Fruit fly (Drosophila melanogaster): ENCODE measurements around the gene Pdss2.

Pdss2 gene

DNA sequence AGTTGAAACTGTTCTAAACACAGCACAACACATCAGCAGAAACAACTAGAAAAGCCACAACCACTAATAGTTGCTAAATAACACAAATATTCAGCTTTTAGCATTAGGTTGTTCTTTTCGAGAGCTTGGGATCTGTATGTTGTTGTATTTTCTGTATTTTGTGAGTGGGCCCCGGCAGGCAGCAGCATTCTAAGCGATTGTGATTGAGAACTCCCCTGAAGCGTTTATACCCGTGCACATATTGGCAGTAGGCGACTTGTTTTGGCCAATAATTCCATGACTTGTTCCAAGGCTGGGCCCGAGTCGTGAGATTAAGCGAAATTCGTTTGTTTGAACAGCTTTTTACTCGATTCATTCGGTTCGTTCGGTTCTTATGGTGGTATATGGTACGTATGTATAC, 34.3 kb downstream of the Pdss2 start:
- TF ChIP-seq sd (tag; optimal IDR thresholded peaks at IDR 0.05), result peak; percentile 50
- TF ChIP-seq Rx (GFP tag; IDR thresholded peaks at IDR 0.05), result no peak
- no peak for TF ChIP-seq CG8290 (GFP tag; optimal IDR thresholded peaks at IDR 0.05)
- TF ChIP-seq CG8290 (tag; optimal IDR thresholded peaks at IDR 0.05), result no peak
- no peak for TF ChIP-seq CG13123 (GFP tag; optimal IDR thresholded peaks at IDR 0.05)
- TF ChIP-seq trem (tag; optimal IDR thresholded peaks at IDR 0.05), result no peak
- TF ChIP-seq CG13894 (tag; optimal IDR thresholded peaks at IDR 0.05), result peak; percentile 57
- peak; percentile 6 for TF ChIP-seq HHEX (GFP tag; optimal IDR thresholded peaks at IDR 0.05)
- 0 out of 4 replicates have a peak, but pooled peaks have one; percentile 52 for TF ChIP-seq chinmo (GFP tag; IDR thresholded peaks at IDR 0.05; ENCODE audit: partially characterized antibody)
- no peak for TF ChIP-seq run (tag; optimal IDR thresholded peaks at IDR 0.05)
- peak; percentile 10 for TF ChIP-seq B-H2 (GFP tag; optimal IDR thresholded peaks at IDR 0.05)

DNA sequence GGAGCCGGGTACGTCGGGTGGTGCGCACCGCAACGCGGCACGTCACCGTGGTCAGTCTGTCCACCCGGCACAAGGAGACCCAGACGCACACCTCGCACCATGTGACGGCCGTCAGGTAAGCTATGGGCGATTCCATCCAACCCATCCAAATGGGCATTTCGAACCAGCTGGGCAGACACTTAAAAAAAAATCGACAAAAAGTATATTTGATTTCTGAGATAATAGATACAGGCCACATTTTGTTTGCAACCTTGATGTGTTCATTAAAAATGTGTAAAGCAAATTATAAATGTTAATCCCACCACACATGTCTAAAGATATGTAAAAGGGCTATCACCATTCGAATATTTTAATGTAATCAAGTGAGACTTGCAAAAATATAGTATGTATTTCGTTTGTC, 36.9 kb downstream of the Pdss2 start:
- TF ChIP-seq sr (GFP tag; IDR thresholded peaks at IDR 0.05) (0 out of 3 replicates have a peak, but pooled peaks have one; percentile 6), CG6689 (GFP tag; IDR thresholded peaks at IDR 0.05) (no peak), CG7271 (tag; optimal IDR thresholded peaks at IDR 0.05) (no peak), gce (GFP tag; IDR thresholded peaks at IDR 0.05) (0 out of 3 replicates have a peak, but pooled peaks have one; percentile 23), Awh (GFP tag; IDR thresholded peaks at IDR 0.05) (peak; percentile 63; the same call in 1 of the 2 replicates), shn (GFP tag; optimal IDR thresholded peaks at IDR 0.05) (no peak), fu2 (GFP tag; optimal IDR thresholded peaks at IDR 0.05) (no peak), Lim3 (GFP tag; IDR thresholded peaks at IDR 0.05) (no peak), CG33213 (GFP tag; optimal IDR thresholded peaks at IDR 0.05) (no peak), PHDP (tag; optimal IDR thresholded peaks at IDR 0.05) (no peak), CG17829 (tag; optimal IDR thresholded peaks at IDR 0.05) (no peak), CG8290 (GFP tag; optimal IDR thresholded peaks at IDR 0.05) (no peak), CG8290 (tag; optimal IDR thresholded peaks at IDR 0.05) (no peak), dm (GFP tag; optimal IDR thresholded peaks at IDR 0.05) (no peak), CG33557 (GFP tag; optimal IDR thresholded peaks at IDR 0.05) (no peak), CG15601 (tag; optimal IDR thresholded peaks at IDR 0.05) (no peak), CG42726 (GFP tag; IDR thresholded peaks at IDR 0.05; ENCODE audit: partially characterized antibody) (no peak), vvl (GFP tag; IDR thresholded peaks at IDR 0.05) (peak; percentile 42), CG7987 (GFP tag; optimal IDR thresholded peaks at IDR 0.05) (no peak), Xrp1 (GFP tag; IDR thresholded peaks at IDR 0.05) (0 out of 2 replicates have a peak, but pooled peaks have one; percentile 8), HLH54F (GFP tag; optimal IDR thresholded peaks at IDR 0.05) (no peak), CG43689 (GFP tag; IDR thresholded peaks at IDR 0.05) (no peak), exex (tag; optimal IDR thresholded peaks at IDR 0.05) (no peak), bab2 (GFP tag; optimal IDR thresholded peaks at IDR 0.05) (no peak), CG6254 (GFP tag; optimal IDR thresholded peaks at IDR 0.05) (no peak), Mad (GFP tag; optimal IDR thresholded peaks at IDR 0.05) (no peak), CG3281 (GFP tag; optimal IDR thresholded peaks at IDR 0.05) (no peak), sens (GFP tag) (peak; percentile 65), C15 (GFP tag; IDR thresholded peaks at IDR 0.05) (0 out of 3 replicates have a peak, but pooled peaks have one; percentile 19), gt (GFP tag; IDR thresholded peaks at IDR 0.05) (no peak), Gsc (GFP tag; IDR thresholded peaks at IDR 0.05) (no peak), so (GFP tag; IDR thresholded peaks at IDR 0.05) (0 out of 3 replicates have a peak, but pooled peaks have one; percentile 4), tll (GFP tag; optimal IDR thresholded peaks at IDR 0.05) (no peak), CG15514 (GFP tag; optimal IDR thresholded peaks at IDR 0.05) (no peak), Antp (GFP tag; optimal IDR thresholded peaks at IDR 0.05) (no peak), Atf3 (GFP tag; optimal IDR thresholded peaks at IDR 0.05) (no peak), CG11696 (GFP tag; IDR thresholded peaks at IDR 0.05) (no peak), cg (GFP tag; optimal IDR thresholded peaks at IDR 0.05) (no peak), sd (tag; optimal IDR thresholded peaks at IDR 0.05) (no peak), rib (GFP tag; IDR thresholded peaks at IDR 0.05) (no peak), CG7372 (GFP tag; IDR thresholded peaks at IDR 0.05) (no peak), CG13624 (GFP tag; optimal IDR thresholded peaks at IDR 0.05) (no peak), br (optimal IDR thresholded peaks at IDR 0.05) (no peak)
